Worm (Caenorhabditis elegans): ENCODE data around the gene grl-14.

ce11 chrV:20820033-20820432 is 5.3 kb upstream of the grl-14 start, which contains the start of gene T03D8.6:
- TF ChIP-seq T22C8.4 (GFP tag; IDR thresholded peaks at IDR 0.05): no peak
- no peak for TF ChIP-seq flt-1 (GFP tag; IDR thresholded peaks at IDR 0.05)
